Worm (Caenorhabditis elegans) whole organism, L4 larva: ENCODE results near the gene Y54G2A.15.

Experiments used
- ama-1 ChIP-seq: fragments of 150-350 bp; optimal IDR thresholded peaks from 2 replicates; lab custom pipeline; 2014; ENCODE audit warnings: inconsistent platforms, mixed read lengths
- ceh-20 ChIP-seq: fragments of 200-800 bp; sonication (Bioruptor generic); IDR thresholded peaks from 2 replicates; pipeline ENCODE4 v1.3.6; 2022; ENCODE audit warnings: missing genetic modification reagents, missing genetic modification characterization, missing compliant biosample characterization
- skn-1 ChIP-seq: fragments of 150-350 bp; optimal IDR thresholded peaks from 2 replicates; lab custom pipeline; 2014; ENCODE audit warnings: missing biosample characterization, missing genetic modification characterization
- snpc-4 ChIP-seq: fragments of 150-350 bp; optimal IDR thresholded peaks from 2 replicates; lab custom pipeline; 2014; ENCODE audit warnings: missing biosample characterization, missing genetic modification characterization
- tra-1 ChIP-seq: fragments of 200-800 bp; sonication (Bioruptor generic); IDR thresholded peaks from 2 replicates; pipeline ENCODE4 v1.3.6; 2022; ENCODE audit warnings: missing genetic modification reagents, missing genetic modification characterization, missing compliant biosample characterization
- ztf-7 ChIP-seq: fragments of 150-350 bp; optimal IDR thresholded peaks from 2 replicates; lab custom pipeline; 2014; ENCODE audit warnings: missing biosample characterization, missing genetic modification characterization

DNA sequence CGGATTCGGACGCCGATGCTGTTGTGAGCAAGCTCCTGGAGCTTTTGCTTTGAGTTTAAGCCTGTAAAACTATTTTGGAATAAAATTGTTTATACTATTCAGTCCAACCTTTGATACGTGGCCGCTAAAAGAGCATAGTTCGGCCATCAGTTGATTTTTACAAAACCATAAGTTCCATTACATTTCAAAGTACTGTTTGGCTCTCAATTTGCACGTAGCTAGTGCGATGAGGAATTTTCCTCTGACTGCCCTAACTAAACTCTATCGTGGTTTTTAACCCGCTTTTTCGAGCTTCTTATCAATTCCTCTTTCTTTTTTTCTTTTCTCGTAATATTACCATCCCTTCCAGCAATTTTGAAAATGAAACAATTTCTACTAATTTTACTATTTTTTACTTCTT is 20.3 kb downstream of the Y54G2A.15 start, which contains the start of gene clec-80:
- no peak for TF ChIP-seq tra-1 (GFP tag; lab: Robert Waterston, UW)
- no peak for TF ChIP-seq ztf-7 (tag; lab: Kevin White, UChicago)
- no peak for TF ChIP-seq ceh-20 (GFP tag; lab: Robert Waterston, UW)
- no peak for TF ChIP-seq skn-1
- TF ChIP-seq ama-1 (lab: Kevin White, UChicago): no peak
- no peak for TF ChIP-seq snpc-4 (tag; lab: Kevin White, UChicago)
